Fruit fly (Drosophila melanogaster) Kc167 (cell line): ENCODE measurements around the gene ATP6AP2.

ENCODE experiments used
- Myc ChIP-seq: fragments of >200 bp; optimal IDR thresholded peaks from 2 replicates; lab custom pipeline; 2017; ENCODE audit warnings: missing external identifiers
- Sin3A ChIP-seq: fragments of >200 bp; optimal IDR thresholded peaks from 2 replicates; lab custom pipeline; 2018; ENCODE audit warnings: missing external identifiers
- h ChIP-seq: fragments of >200 bp; optimal IDR thresholded peaks from 3 replicates; lab custom pipeline; 2018; ENCODE audit warnings: missing external identifiers
- insv ChIP-seq: fragments of >200 bp; optimal IDR thresholded peaks from 3 replicates; lab custom pipeline; 2018; ENCODE audit warnings: missing external identifiers
- psq ChIP-seq: fragments of >200 bp; optimal IDR thresholded peaks from 2 replicates; lab custom pipeline; 2017; ENCODE audit warnings: missing external identifiers
- ttk ChIP-seq: sonication (Bioruptor generic); optimal IDR thresholded peaks from 2 replicates; lab custom pipeline; 2017; ENCODE audit warnings: missing external identifiers

The ATP6AP2 gene

DNA sequence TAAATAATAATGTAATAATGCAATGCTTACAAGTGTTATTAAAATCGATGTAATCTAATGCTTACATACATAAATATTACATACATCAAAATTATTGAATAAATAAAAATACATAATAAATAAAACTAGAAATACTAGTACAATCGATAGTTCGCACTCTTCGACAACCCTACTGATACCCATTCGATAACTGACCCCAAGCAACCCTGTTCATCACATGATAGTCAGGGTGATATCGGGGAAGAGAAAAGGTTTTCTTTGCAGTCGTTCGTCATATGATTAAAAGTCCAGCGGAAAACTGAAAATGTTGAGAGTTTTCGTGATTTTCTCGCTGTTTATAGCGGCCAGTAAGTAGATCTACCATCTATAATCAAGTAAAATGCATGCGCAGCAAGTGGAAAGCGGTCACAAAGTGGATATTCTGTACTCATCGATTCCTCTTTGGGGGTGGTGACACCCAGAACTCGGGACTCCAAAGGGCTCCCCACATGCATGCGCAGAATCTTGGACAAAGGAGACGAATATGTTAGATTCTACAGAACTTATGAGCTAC is at the start of gene ATP6AP2:
TSS of gene ATP6AP2 (plus strand) at position 218 of the 553 bp plus-strand sequence.
- TF ChIP-seq psq (no peak), Sin3A (lab: Kevin White, UChicago) (no peak), ttk (lab: Kevin White, UChicago) (no peak)

dm6 chr3R:9213029-9213428 is 47.4 kb upstream of the ATP6AP2 start:
- TF ChIP-seq psq: no peak
- TF ChIP-seq h: no peak
- no peak for TF ChIP-seq ttk (lab: Kevin White, UChicago)
- no peak for TF ChIP-seq Sin3A (lab: Kevin White, UChicago)
- no peak for TF ChIP-seq Myc (lab: Kevin White, UChicago)
- no peak for TF ChIP-seq insv (lab: Kevin White, UChicago)

DNA sequence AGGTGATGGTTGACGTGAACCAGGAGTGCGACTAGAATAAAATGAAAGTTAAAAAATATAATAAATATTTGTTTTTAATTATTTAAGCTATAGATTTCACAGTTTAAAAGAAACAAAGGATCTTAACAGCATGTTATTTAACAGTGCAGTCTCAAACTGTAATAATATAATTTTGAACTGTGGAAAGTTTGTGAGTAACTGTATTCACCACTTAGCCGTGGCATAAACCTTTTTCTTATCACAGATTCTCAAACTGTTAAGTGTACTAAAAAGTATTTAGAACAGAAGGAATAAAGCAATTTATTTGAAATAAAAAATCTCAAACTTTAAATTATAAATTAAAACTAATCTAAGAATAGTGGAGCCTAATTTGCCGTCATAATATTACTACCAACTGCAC is 46.2 kb upstream of the ATP6AP2 start:
- TF ChIP-seq Myc (lab: Kevin White, UChicago) (no peak), Sin3A (lab: Kevin White, UChicago) (no peak)

- no peak for TF ChIP-seq Myc (lab: Kevin White, UChicago)
- no peak for TF ChIP-seq insv (lab: Kevin White, UChicago)
- no peak for TF ChIP-seq h
- no peak for TF ChIP-seq Sin3A (lab: Kevin White, UChicago)
- TF ChIP-seq ttk (lab: Kevin White, UChicago): no peak
Observed at dm6 chr3R:9215551-9215950, 44.9 kb upstream of the ATP6AP2 start.

DNA sequence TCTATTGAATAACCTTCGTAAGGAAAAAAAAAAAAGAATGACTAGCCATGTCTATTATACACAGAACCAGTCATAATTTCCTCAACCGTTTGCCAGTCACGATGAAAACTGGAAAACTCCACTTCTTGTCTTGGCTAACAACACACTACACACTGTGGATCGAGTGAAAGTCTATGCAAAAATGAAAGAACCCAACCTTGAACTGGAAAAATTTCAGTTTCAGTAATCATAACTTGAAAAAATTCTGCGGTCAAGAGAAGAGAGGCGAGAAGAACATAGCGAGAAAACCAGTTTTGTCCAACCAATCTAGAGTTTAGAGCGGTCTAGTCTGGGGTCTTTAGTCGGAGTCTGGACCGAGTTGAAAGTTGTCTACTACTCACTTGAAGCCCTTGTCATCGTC is 42.8 kb upstream of the ATP6AP2 start:
- TF ChIP-seq h (no peak), ttk (lab: Kevin White, UChicago) (no peak), Sin3A (lab: Kevin White, UChicago) (no peak), psq (no peak), insv (lab: Kevin White, UChicago) (no peak), Myc (lab: Kevin White, UChicago) (no peak)

DNA sequence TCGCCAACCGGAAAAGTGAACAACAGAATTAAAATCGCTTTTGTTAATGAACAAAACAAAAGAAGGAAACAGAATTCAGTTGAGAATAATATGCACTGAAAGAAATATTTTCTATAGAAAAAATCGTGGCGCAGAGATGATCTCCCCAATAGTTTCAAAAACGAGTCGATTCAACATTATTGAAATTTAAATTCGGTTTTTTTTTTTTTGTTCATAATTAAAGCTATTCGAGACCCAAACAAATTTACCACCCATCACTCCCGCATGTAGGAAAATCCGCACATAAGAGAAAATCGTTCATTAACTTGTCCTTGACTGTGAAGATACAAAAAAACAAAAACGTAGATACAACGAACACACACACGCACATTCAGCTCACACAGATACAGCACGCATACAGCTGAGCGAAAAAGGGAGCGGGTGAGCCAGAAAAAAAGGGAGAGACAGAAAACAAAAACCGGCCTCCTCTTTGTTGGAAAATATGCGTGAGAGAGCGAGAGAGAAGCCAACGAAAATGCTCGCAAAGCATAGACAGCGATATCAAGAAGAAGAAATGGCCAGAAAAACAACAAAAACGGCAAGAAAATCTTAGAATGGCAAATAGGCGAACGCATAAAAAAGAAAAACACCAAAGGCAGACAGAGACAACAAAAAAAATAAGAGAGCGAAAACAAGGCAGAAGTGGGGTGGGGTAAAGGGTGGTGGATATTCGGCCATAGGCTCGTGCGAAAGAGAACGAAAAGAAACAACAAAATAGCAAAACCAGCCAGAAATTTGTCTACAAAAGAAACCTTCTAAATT is 40.2 kb upstream of the ATP6AP2 start:
- TF ChIP-seq Sin3A (lab: Kevin White, UChicago) (no peak), insv (lab: Kevin White, UChicago) (no peak), h (no peak), psq (no peak), ttk (lab: Kevin White, UChicago) (no peak)

DNA sequence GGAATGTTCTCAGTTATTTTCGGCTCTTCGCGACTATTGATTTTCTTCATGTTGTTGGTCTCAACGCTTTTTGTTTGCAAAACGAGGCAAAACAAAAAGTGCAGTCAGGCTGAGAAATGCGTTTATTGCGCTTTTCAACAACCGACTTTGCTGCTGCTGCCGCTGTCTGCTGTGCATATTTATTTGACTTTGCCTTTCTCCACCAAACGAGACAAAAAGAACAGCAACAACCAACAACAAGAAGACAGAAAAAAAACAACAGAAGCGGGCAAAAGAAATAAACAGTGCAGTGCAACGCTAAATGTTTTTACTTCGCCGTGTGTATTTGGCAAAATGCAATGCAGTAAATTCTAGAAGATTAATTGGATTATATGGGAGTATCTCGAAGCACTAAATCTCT is 38.1 kb upstream of the ATP6AP2 start:
- TF ChIP-seq Sin3A (lab: Kevin White, UChicago) (no peak), ttk (lab: Kevin White, UChicago) (no peak), psq (no peak), insv (lab: Kevin White, UChicago) (no peak), Myc (lab: Kevin White, UChicago) (no peak), h (no peak)

dm6 chr3R:9224807-9225206 is 35.6 kb upstream of the ATP6AP2 start:
- TF ChIP-seq insv (lab: Kevin White, UChicago): no peak
- TF ChIP-seq h: no peak
- no peak for TF ChIP-seq Sin3A (lab: Kevin White, UChicago)
- TF ChIP-seq psq: no peak
- no peak for TF ChIP-seq ttk (lab: Kevin White, UChicago)
- no peak for TF ChIP-seq Myc (lab: Kevin White, UChicago)

- TF ChIP-seq insv (lab: Kevin White, UChicago): no peak
- no peak for TF ChIP-seq Myc (lab: Kevin White, UChicago)
- no peak for TF ChIP-seq h
- no peak for TF ChIP-seq Sin3A (lab: Kevin White, UChicago)
- no peak for TF ChIP-seq psq
- no peak for TF ChIP-seq ttk (lab: Kevin White, UChicago)
Observed at dm6 chr3R:9226146-9226545, 34.3 kb upstream of the ATP6AP2 start.

dm6 chr3R:9226701-9227313 is 33.6 kb upstream of the ATP6AP2 start:
- TF ChIP-seq ttk (lab: Kevin White, UChicago): no peak
- TF ChIP-seq psq: no peak
- TF ChIP-seq Myc (lab: Kevin White, UChicago): no peak
- no peak for TF ChIP-seq h
- TF ChIP-seq Sin3A (lab: Kevin White, UChicago): no peak
- TF ChIP-seq insv (lab: Kevin White, UChicago): no peak

dm6 chr3R:9227330-9227729 is 33.1 kb upstream of the ATP6AP2 start:
- TF ChIP-seq h (no peak), insv (lab: Kevin White, UChicago) (no peak), Sin3A (lab: Kevin White, UChicago) (no peak), Myc (lab: Kevin White, UChicago) (no peak), ttk (lab: Kevin White, UChicago) (no peak), psq (no peak)

- TF ChIP-seq psq (no peak), Myc (lab: Kevin White, UChicago) (no peak), insv (lab: Kevin White, UChicago) (no peak), Sin3A (lab: Kevin White, UChicago) (no peak), ttk (lab: Kevin White, UChicago) (no peak), h (no peak)
Observed at dm6 chr3R:9227944-9228343, 32.5 kb upstream of the ATP6AP2 start.
